Worm (Caenorhabditis elegans): Measurements from ENCODE around the gene F47B8.8.

DNA sequence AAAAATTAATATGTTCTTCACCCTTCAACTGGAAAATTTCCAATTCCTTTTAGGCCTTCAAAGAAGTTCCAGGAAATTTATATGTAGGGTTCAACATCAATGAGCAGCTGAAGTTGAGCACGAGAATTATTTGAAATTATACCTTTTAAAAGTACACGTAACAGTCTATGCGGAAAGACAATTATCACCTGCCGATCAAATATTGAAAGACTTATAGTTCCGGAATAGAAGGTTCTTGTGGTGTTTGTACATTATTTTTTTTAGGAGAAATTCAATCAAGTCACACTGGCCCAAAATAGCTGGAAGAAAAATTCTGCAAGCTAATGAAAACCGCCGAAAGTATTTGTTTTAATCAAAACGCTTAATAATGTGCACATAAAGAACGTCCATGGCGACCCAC lies 48.7 kb downstream of the F47B8.8 start:
- TF ChIP-seq W03F9.2 (tag; optimal IDR thresholded peaks at IDR 0.05) (no peak), him-1 (tag; optimal IDR thresholded peaks at IDR 0.05) (no peak)
